Worm (Caenorhabditis elegans) whole organism, mixed stage, embryonic: Measurements from ENCODE around the gene pqn-15.

ENCODE experiments used
- bed-3 ChIP-seq: fragments of 200-800 bp; sonication (Bioruptor generic); optimal IDR thresholded peaks from 3 replicates; lab custom pipeline; 2018; ENCODE audit warnings: mild to moderate bottlenecking, missing genetic modification characterization, moderate library complexity, missing compliant biosample characterization
- blmp-1 ChIP-seq: fragments of 150-350 bp; optimal IDR thresholded peaks from 2 replicates; lab custom pipeline; 2014; ENCODE audit warnings: missing biosample characterization, missing genetic modification characterization
- drap-1 ChIP-seq: fragments of 200-800 bp; sonication (Bioruptor generic); optimal IDR thresholded peaks from 3 replicates; lab custom pipeline; 2018; ENCODE audit warnings: mild to moderate bottlenecking, missing genetic modification characterization, missing compliant biosample characterization
- elt-1 ChIP-seq: sonication (generic microtip); optimal IDR thresholded peaks from 2 replicates; lab custom pipeline; 2017; ENCODE audit warnings: missing genetic modification characterization, mild to moderate bottlenecking, missing compliant biosample characterization, antibody characterized with exemption, moderate library complexity, borderline replicate concordance; ENCODE audit not compliant: insufficient read depth
- elt-3 ChIP-seq: fragments of 150-350 bp; optimal IDR thresholded peaks from 2 replicates; lab custom pipeline; 2014; ENCODE audit warnings: missing biosample characterization, missing genetic modification characterization
- lin-13 ChIP-seq: fragments of 150-350 bp; optimal IDR thresholded peaks from 2 replicates; lab custom pipeline; 2014; ENCODE audit warnings: missing biosample characterization, missing genetic modification characterization
- mep-1 ChIP-seq: fragments of 150-350 bp; optimal IDR thresholded peaks from 2 replicates; lab custom pipeline; 2017; ENCODE audit warnings: missing biosample characterization, missing genetic modification reagents, missing genetic modification characterization, inconsistent platforms
- nhr-28 ChIP-seq: fragments of 150-350 bp; optimal IDR thresholded peaks from 2 replicates; lab custom pipeline; 2014; ENCODE audit warnings: missing biosample characterization, missing genetic modification characterization
- nhr-76 ChIP-seq: sonication (generic microtip); optimal IDR thresholded peaks from 2 replicates; lab custom pipeline; 2017; ENCODE audit warnings: missing biosample characterization, missing genetic modification characterization
- sptf-1 ChIP-seq: sonication (generic microtip); optimal IDR thresholded peaks from 2 replicates; lab custom pipeline; 2017; ENCODE audit warnings: mild to moderate bottlenecking, missing genetic modification characterization, moderate library complexity, missing compliant biosample characterization

DNA sequence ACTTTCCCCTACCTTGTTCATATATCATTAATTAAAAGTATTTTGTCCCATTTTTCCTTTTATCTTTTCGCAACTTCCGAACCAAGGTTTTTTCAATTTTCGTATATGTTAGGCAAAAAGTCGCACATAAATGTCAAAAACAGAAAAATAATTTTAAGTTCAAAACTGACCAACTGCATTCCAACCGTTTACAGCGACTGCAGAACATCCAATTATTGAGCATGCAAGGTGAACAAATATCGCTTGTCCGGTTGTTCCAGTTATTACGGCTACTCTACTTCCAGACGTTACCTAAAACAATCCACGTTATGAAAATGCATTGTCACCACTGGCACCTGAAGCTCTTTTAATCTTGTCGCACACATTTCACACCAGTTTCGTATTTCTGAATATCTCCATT is 33.1 kb downstream of the pqn-15 start, which contains the start of gene C52B9.10:
- TF ChIP-seq elt-1 (tag; lab: Kevin White, UChicago) (no peak), elt-3 (tag; lab: Kevin White, UChicago) (no peak), nhr-28 (no peak), lin-13 (tag; lab: Kevin White, UChicago) (no peak), nhr-76 (tag; lab: Kevin White, UChicago) (no peak), sptf-1 (tag; lab: Kevin White, UChicago) (no peak), mep-1 (tag; lab: Kevin White, UChicago) (no peak), drap-1 (GFP tag; lab: Kevin White, UChicago) (no peak), bed-3 (GFP tag; lab: Kevin White, UChicago) (no peak), blmp-1 (no peak)
